Worm (Caenorhabditis elegans) whole organism, young adult: ENCODE data around the gene best-6.

Experiments
- dpff-1 ChIP-seq: sonication (generic microtip); optimal IDR thresholded peaks from 2 replicates; lab custom pipeline; 2017; ENCODE audit warnings: mild to moderate bottlenecking, missing genetic modification characterization, missing compliant biosample characterization
- lsl-1 ChIP-seq: fragments of 200-800 bp; sonication (Bioruptor generic); optimal IDR thresholded peaks from 2 replicates; lab custom pipeline; 2018; ENCODE audit warnings: mild to moderate bottlenecking, missing genetic modification characterization, moderate library complexity, missing compliant biosample characterization
- unc-130 ChIP-seq: sonication (generic microtip); optimal IDR thresholded peaks from 2 replicates; lab custom pipeline; 2016; ENCODE audit warnings: missing genetic modification reagents, missing genetic modification characterization, missing compliant biosample characterization

- TF ChIP-seq dpff-1 (tag; lab: Kevin White, UChicago) (no peak), lsl-1 (GFP tag; lab: Kevin White, UChicago) (no peak), unc-130 (GFP tag; lab: Kevin White, UChicago) (no peak)
Measured at ce11 chrIV:4995842-4996241, 33.0 kb downstream of the best-6 start, which contains the start of gene ssq-2.
